Worm (Caenorhabditis elegans) whole organism, L3 larva: Measurements from ENCODE around the gene cest-9.1.

ENCODE experiments used
- ceh-28 ChIP-seq: fragments of 150-350 bp; optimal IDR thresholded peaks from 2 replicates; lab custom pipeline; 2014; ENCODE audit warnings: missing biosample characterization, missing genetic modification reagents, missing genetic modification characterization
- ceh-82 ChIP-seq: fragments of 150-350 bp; optimal IDR thresholded peaks from 2 replicates; lab custom pipeline; 2014; ENCODE audit warnings: missing biosample characterization, missing genetic modification characterization
- elt-3 ChIP-seq, 3 experiments: fragments of 150-350 bp in 1 of 3; sonication (generic microtip) in 2 of 3; optimal IDR thresholded peaks; 2 replicates in 2 of 3; 4 replicates in 1 of 3; lab custom pipeline; 2014 to 2017; ENCODE audit warnings: missing biosample characterization in 3 of 3, missing genetic modification characterization in 3 of 3
- eor-1 ChIP-seq, 2 experiments: fragments of 150-350 bp; optimal IDR thresholded peaks; 2 replicates each; lab custom pipeline; 2014 to 2018; ENCODE audit warnings: missing biosample characterization in 2 of 2, missing genetic modification characterization in 2 of 2
- fos-1 ChIP-seq: fragments of 150-350 bp; optimal IDR thresholded peaks from 2 replicates; lab custom pipeline; 2014; ENCODE audit warnings: missing biosample characterization, missing genetic modification characterization
- nhr-25 ChIP-seq: sonication (generic microtip); optimal IDR thresholded peaks from 2 replicates; lab custom pipeline; 2017; ENCODE audit warnings: missing biosample characterization, missing genetic modification characterization
- nhr-77 ChIP-seq: fragments of 150-350 bp; optimal IDR thresholded peaks from 2 replicates; lab custom pipeline; 2014; ENCODE audit warnings: missing biosample characterization, missing genetic modification characterization
- unc-39 ChIP-seq: sonication (generic microtip); optimal IDR thresholded peaks from 4 replicates; lab custom pipeline; 2017; ENCODE audit warnings: missing biosample characterization, missing genetic modification characterization
- unc-62 ChIP-seq: fragments of 150-350 bp; sonication (generic microtip); optimal IDR thresholded peaks from 4 replicates; lab custom pipeline; 2014; ENCODE audit warnings: missing biosample characterization, missing genetic modification reagents, missing genetic modification characterization
- zag-1 ChIP-seq: fragments of 150-350 bp; optimal IDR thresholded peaks from 2 replicates; lab custom pipeline; 2014; ENCODE audit warnings: missing biosample characterization, missing genetic modification characterization
- ztf-11 ChIP-seq: fragments of 150-350 bp; optimal IDR thresholded peaks from 2 replicates; lab custom pipeline; 2014; ENCODE audit warnings: missing biosample characterization, missing genetic modification characterization

DNA sequence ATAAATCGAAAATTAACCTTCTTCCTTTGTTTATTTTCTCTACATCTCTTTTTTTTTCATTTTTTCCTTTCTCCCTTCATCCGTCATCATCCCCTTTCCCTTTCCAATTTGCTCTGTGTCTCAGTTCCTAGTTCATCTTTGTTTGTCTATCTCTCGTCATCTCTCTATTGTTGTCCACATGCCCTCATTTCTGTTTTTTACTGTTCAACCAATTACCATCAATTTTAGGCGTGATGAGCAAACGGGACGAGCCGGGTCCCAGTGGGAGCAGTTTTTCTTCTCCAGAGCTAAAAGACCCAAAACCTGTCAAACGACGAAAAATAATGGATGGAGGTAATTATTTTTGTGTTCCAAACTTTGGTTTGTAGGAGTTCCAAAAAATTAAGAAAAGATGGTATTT, 9.4 kb downstream of the cest-9.1 start, which contains the start of gene C23H4.6:
- no peak for TF ChIP-seq zag-1 (tag; lab: Kevin White, UChicago)
- no peak for TF ChIP-seq eor-1 (tag; optimal IDR thresholded peaks at IDR 0.05; lab: Kevin White, UChicago)
- no peak for TF ChIP-seq unc-39 (tag; lab: Kevin White, UChicago)
- TF ChIP-seq ceh-28 (tag; lab: Kevin White, UChicago): no peak
- TF ChIP-seq ceh-82 (tag; lab: Kevin White, UChicago): no peak
- TF ChIP-seq unc-62 (GFP tag; lab: Kevin White, UChicago): no peak
- no peak for TF ChIP-seq elt-3 (tag; optimal IDR thresholded peaks at IDR 0.05; lab: Kevin White, UChicago)
- no peak for TF ChIP-seq ztf-11 (tag; lab: Kevin White, UChicago)
- TF ChIP-seq fos-1 (tag; lab: Kevin White, UChicago): no peak
- no peak for TF ChIP-seq nhr-77 (tag; lab: Kevin White, UChicago)
- TF ChIP-seq nhr-25 (tag; lab: Kevin White, UChicago): no peak
